Fruit fly (Drosophila melanogaster) whole organism, embryonic: ENCODE results near the gene CG43085.

ENCODE experiments used
- Antp ChIP-seq: fragments of 200-800 bp; sonication (Bioruptor generic); optimal IDR thresholded peaks from 3 replicates; lab custom pipeline; 2016; ENCODE audit warnings: missing biosample characterization, missing genetic modification characterization
- CG10147 ChIP-seq: fragments of 200-800 bp; sonication (Bioruptor generic); optimal IDR thresholded peaks from 2 replicates; lab custom pipeline; 2019; ENCODE audit warnings: missing biosample characterization, mild to moderate bottlenecking, missing genetic modification characterization, moderate library complexity
- CG16813 ChIP-seq: fragments of 200-800 bp; sonication (Bioruptor generic); IDR thresholded peaks from 3 replicates; pipeline ENCODE4 v1.3.6; 2022; ENCODE audit warnings: missing biosample characterization, missing genetic modification characterization; ENCODE audit not compliant: partially characterized antibody
- CG6765 ChIP-seq: fragments of 200-800 bp; sonication (Bioruptor generic); optimal IDR thresholded peaks from 3 replicates; lab custom pipeline; 2017; ENCODE audit warnings: missing biosample characterization, mild to moderate bottlenecking, missing genetic modification characterization
- NC2α ChIP-seq: fragments of 200-800 bp; sonication (Bioruptor generic); optimal IDR thresholded peaks from 2 replicates; lab custom pipeline; 2016; ENCODE audit warnings: missing biosample characterization, missing genetic modification characterization
- Scr ChIP-seq: fragments of 200-800 bp; sonication (Bioruptor generic); IDR thresholded peaks from 2 replicates; pipeline ENCODE4 v1.3.6; 2022; ENCODE audit warnings: missing biosample characterization, missing genetic modification characterization; ENCODE audit not compliant: partially characterized antibody
- Sry-δ ChIP-seq: fragments of 200-800 bp; sonication (Bioruptor generic); optimal IDR thresholded peaks from 2 replicates; lab custom pipeline; 2016; ENCODE audit warnings: missing biosample characterization, missing genetic modification characterization
- bab2 ChIP-seq: fragments of 200-800 bp; sonication (Bioruptor generic); optimal IDR thresholded peaks from 2 replicates; lab custom pipeline; 2016; ENCODE audit warnings: missing biosample characterization, missing genetic modification characterization
- dysf ChIP-seq: fragments of 200-800 bp; sonication (Bioruptor generic); IDR thresholded peaks from 3 replicates; pipeline ENCODE4 v1.3.6; 2022; ENCODE audit warnings: missing biosample characterization, missing genetic modification characterization
- knrl ChIP-seq: fragments of 200-800 bp; sonication (Bioruptor generic); IDR thresholded peaks from 3 replicates; pipeline ENCODE4 v1.3.6; 2022; ENCODE audit warnings: missing biosample characterization, missing genetic modification characterization; ENCODE audit not compliant: partially characterized antibody

dm6 chr3L:17671768-17672167, 25.2 kb upstream of the CG43085 start:
- TF ChIP-seq NC2α (GFP tag; lab: Kevin White, UChicago) = no peak
- TF ChIP-seq Scr = no peak
- no peak for TF ChIP-seq bab2 (GFP tag; lab: Kevin White, UChicago)
- no peak for TF ChIP-seq knrl
- TF ChIP-seq CG6765 (GFP tag; lab: Kevin White, UChicago) = no peak
- TF ChIP-seq CG10147 (GFP tag; lab: Kevin White, UChicago) = no peak
- TF ChIP-seq Antp (GFP tag; lab: Kevin White, UChicago) = no peak
- no peak for TF ChIP-seq CG16813 (GFP tag; lab: Robert Waterston, UW)
- TF ChIP-seq dysf (GFP tag; lab: Robert Waterston, UW) = no peak
- TF ChIP-seq Sry-δ (GFP tag; lab: Kevin White, UChicago) = no peak
